Fruit fly (Drosophila melanogaster): ENCODE results near the gene CG9636.

Gene CG9636

DNA sequence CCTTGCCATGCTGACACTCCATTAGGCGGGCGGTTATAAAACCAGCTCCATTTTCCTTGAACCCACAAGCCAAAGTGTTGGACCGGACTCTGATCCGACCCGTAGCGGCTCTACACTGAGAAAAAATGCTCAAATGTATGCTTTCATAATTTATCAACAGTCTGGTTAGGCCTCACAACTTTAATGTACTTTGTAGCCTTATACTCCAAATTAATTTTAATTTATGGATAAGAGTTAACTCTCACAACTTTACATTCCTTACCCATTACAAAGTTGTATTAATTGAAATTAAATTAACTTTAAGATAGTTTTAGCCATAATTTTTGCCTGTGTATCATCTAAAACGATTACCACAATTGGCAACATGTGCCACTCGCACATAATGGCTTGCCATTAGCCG, 12.4 kb upstream of the CG9636 start (continued):
- TF ChIP-seq CG1529 (GFP tag; optimal IDR thresholded peaks at IDR 0.05), result no peak
- TF ChIP-seq CG9727 (GFP tag; optimal IDR thresholded peaks at IDR 0.05), result peak; percentile 23
- TF ChIP-seq CG1832 (GFP tag; optimal IDR thresholded peaks at IDR 0.05), result no peak
- no peak for TF ChIP-seq Xrp1 (GFP tag; IDR thresholded peaks at IDR 0.05)
- peak; percentile 34 for TF ChIP-seq Sox102F (GFP tag; optimal IDR thresholded peaks at IDR 0.05)
- no peak for TF ChIP-seq jumu (GFP tag; optimal IDR thresholded peaks at IDR 0.05)
- no peak for TF ChIP-seq pb (GFP tag; optimal IDR thresholded peaks at IDR 0.05)
- peak; percentile 22 for TF ChIP-seq CG12071 (GFP tag; optimal IDR thresholded peaks at IDR 0.05)
- no peak for TF ChIP-seq tup (GFP tag; optimal IDR thresholded peaks at IDR 0.05)
- no peak for TF ChIP-seq ham (GFP tag; IDR thresholded peaks at IDR 0.05)
- peak; percentile 1 for TF ChIP-seq CG10979 (tag; optimal IDR thresholded peaks at IDR 0.05)
- TF ChIP-seq Nf-YA (GFP tag; IDR thresholded peaks at IDR 0.05), result no peak
- TF ChIP-seq CG2889 (GFP tag; IDR thresholded peaks at IDR 0.05), result no peak
- 0 out of 3 replicates have a peak, but pooled peaks have one; percentile 31 for TF ChIP-seq CG7357 (GFP tag; IDR thresholded peaks at IDR 0.05)
- TF ChIP-seq bigmax (GFP tag; optimal IDR thresholded peaks at IDR 0.05), result no peak
- TF ChIP-seq CG18764 (GFP tag; optimal IDR thresholded peaks at IDR 0.05), result no peak
- TF ChIP-seq org-1 (GFP tag; optimal IDR thresholded peaks at IDR 0.05), result peak; percentile 11
- TF ChIP-seq toy (GFP tag; IDR thresholded peaks at IDR 0.05), result no peak
- TF ChIP-seq caup (GFP tag; optimal IDR thresholded peaks at IDR 0.05; ENCODE audit: severe bottlenecking), result peak; percentile 31
- TF ChIP-seq sd (tag; optimal IDR thresholded peaks at IDR 0.05), result no peak
- TF ChIP-seq CG2129 (GFP tag; IDR thresholded peaks at IDR 0.05; ENCODE audit: partially characterized antibody), result no peak
- TF ChIP-seq sim (GFP tag; IDR thresholded peaks at IDR 0.05), result no peak
- TF ChIP-seq insv (GFP tag; optimal IDR thresholded peaks at IDR 0.05), result no peak
- no peak for TF ChIP-seq CG2199 (GFP tag; IDR thresholded peaks at IDR 0.05)
- peak; percentile 59 for TF ChIP-seq CG7839 (tag; optimal IDR thresholded peaks at IDR 0.05)
- TF ChIP-seq br (optimal IDR thresholded peaks at IDR 0.05), result no peak
- TF ChIP-seq CG2712 (tag; optimal IDR thresholded peaks at IDR 0.05), result peak; percentile 12
- no peak for TF ChIP-seq ken (GFP tag; IDR thresholded peaks at IDR 0.05)
- TF ChIP-seq twi (tag; optimal IDR thresholded peaks at IDR 0.05), result no peak
- TF ChIP-seq CG31441 (GFP tag; IDR thresholded peaks at IDR 0.05), result no peak
- TF ChIP-seq CG17385 (GFP tag; optimal IDR thresholded peaks at IDR 0.05), result peak; percentile 25
- no peak for TF ChIP-seq CG34422 (GFP tag; IDR thresholded peaks at IDR 0.05)
- no peak for TF ChIP-seq Rx (GFP tag; IDR thresholded peaks at IDR 0.05)
- no peak for TF ChIP-seq trh (GFP tag; optimal IDR thresholded peaks at IDR 0.05)
- no peak for TF ChIP-seq fd64A (GFP tag; optimal IDR thresholded peaks at IDR 0.05)
- no peak for TF ChIP-seq ERR (GFP tag; optimal IDR thresholded peaks at IDR 0.05)
- no peak for TF ChIP-seq ewg (GFP tag; optimal IDR thresholded peaks at IDR 0.05)
- no peak for TF ChIP-seq Jarid2 (GFP tag; optimal IDR thresholded peaks at IDR 0.05)
- peak; percentile 41 for TF ChIP-seq cwo (GFP tag; optimal IDR thresholded peaks at IDR 0.05)
- TF ChIP-seq zfh1 (GFP tag; IDR thresholded peaks at IDR 0.05), result no peak
- TF ChIP-seq CG12155 (GFP tag; optimal IDR thresholded peaks at IDR 0.05), result no peak
- TF ChIP-seq HHEX (GFP tag; optimal IDR thresholded peaks at IDR 0.05), result peak; percentile 36
- TF ChIP-seq CG1233 (GFP tag; optimal IDR thresholded peaks at IDR 0.05), result peak; percentile 27
- no peak for TF ChIP-seq CG13287 (GFP tag; IDR thresholded peaks at IDR 0.05; ENCODE audit: partially characterized antibody)
- peak; percentile 12 for TF ChIP-seq mam (GFP tag; optimal IDR thresholded peaks at IDR 0.05)
- peak; percentile 45 for TF ChIP-seq CG3281 (GFP tag; optimal IDR thresholded peaks at IDR 0.05)
- peak; percentile 44 for TF ChIP-seq dmrt99B (tag; optimal IDR thresholded peaks at IDR 0.05)
- TF ChIP-seq Med (GFP tag), result peak; percentile 83
- TF ChIP-seq btn (GFP tag; optimal IDR thresholded peaks at IDR 0.05), result no peak
- TF ChIP-seq fd96Cb (tag; optimal IDR thresholded peaks at IDR 0.05), result peak; percentile 27
- TF ChIP-seq CG1603 (tag; optimal IDR thresholded peaks at IDR 0.05), result peak; percentile 11
- no peak for TF ChIP-seq scrt (GFP tag; optimal IDR thresholded peaks at IDR 0.05)

All from whole organism, embryonic.